Worm (Caenorhabditis elegans): ENCODE data around the gene cyn-2.

DNA sequence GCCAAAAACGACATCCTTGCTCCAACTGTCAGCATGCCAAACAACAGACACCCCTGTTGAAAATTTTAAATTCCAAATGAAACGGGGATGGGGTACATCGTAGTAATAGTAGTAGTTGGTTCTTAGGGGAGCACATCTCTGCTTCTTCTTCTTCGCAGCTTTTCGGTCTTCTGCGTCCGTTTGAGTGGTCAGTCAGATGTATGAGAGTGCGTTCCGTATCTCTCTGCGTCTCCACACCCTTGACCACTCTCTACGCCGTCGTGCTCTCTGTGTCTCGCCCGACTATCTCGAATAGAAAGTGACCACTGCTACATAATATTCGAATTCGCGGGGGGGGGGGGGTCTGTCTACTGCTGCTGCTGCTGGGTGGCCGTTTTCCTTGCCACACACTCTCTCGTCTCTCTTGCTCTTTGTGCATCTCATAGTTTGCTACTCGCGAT is 20.4 kb downstream of the cyn-2 start:
- TF ChIP-seq ceh-82 (tag; optimal IDR thresholded peaks at IDR 0.05) (no peak), elt-1 (tag; optimal IDR thresholded peaks at IDR 0.05) (no peak)
